Fruit fly (Drosophila melanogaster): Measurements from ENCODE around the gene Golgin104.

The Golgin104 gene

dm6 chr3L:16339463-16339862 lies 12.3 kb downstream of the Golgin104 start:
- no peak for TF ChIP-seq Clk (GFP tag; optimal IDR thresholded peaks at IDR 0.05)
- no peak for TF ChIP-seq Mnt (GFP tag; optimal IDR thresholded peaks at IDR 0.05)
- TF ChIP-seq toe (GFP tag; optimal IDR thresholded peaks at IDR 0.05): no peak
- no peak for TF ChIP-seq CG11617 (GFP tag; optimal IDR thresholded peaks at IDR 0.05)
- no peak for TF ChIP-seq CG7045 (GFP tag; optimal IDR thresholded peaks at IDR 0.05)
- TF ChIP-seq CG7101 (tag; optimal IDR thresholded peaks at IDR 0.05): no peak
- TF ChIP-seq CG12768 (GFP tag; optimal IDR thresholded peaks at IDR 0.05): no peak
- no peak for TF ChIP-seq Crg-1 (GFP tag; optimal IDR thresholded peaks at IDR 0.05)
- TF ChIP-seq cic (GFP tag; optimal IDR thresholded peaks at IDR 0.05): no peak
- TF ChIP-seq CG1620 (GFP tag; optimal IDR thresholded peaks at IDR 0.05): no peak
- TF ChIP-seq tj (GFP tag; optimal IDR thresholded peaks at IDR 0.05): no peak
- TF ChIP-seq CG14711 (tag; optimal IDR thresholded peaks at IDR 0.05): no peak
- TF ChIP-seq bab1 (GFP tag; optimal IDR thresholded peaks at IDR 0.05): no peak
- TF ChIP-seq pad (GFP tag; optimal IDR thresholded peaks at IDR 0.05): no peak

- TF ChIP-seq CG7045 (GFP tag; optimal IDR thresholded peaks at IDR 0.05): no peak
- no peak for TF ChIP-seq Hr96 (GFP tag; optimal IDR thresholded peaks at IDR 0.05)
These were observed 13.0 kb downstream of the Golgin104 start, which contains the start of gene CG4998 for dm6 chr3L:16338703-16339102. Gene CG4998 (plus strand): TSS chr3L:16339003.

- TF ChIP-seq ovo (GFP tag; optimal IDR thresholded peaks at IDR 0.05) (no peak), Crg-1 (GFP tag; optimal IDR thresholded peaks at IDR 0.05) (no peak), CG7045 (GFP tag; optimal IDR thresholded peaks at IDR 0.05) (no peak), Mnt (GFP tag; optimal IDR thresholded peaks at IDR 0.05) (no peak), kay (GFP tag; ENCODE audit: borderline replicate concordance) (no peak), pad (GFP tag; optimal IDR thresholded peaks at IDR 0.05) (no peak), CG11617 (GFP tag; optimal IDR thresholded peaks at IDR 0.05) (no peak), tj (GFP tag; optimal IDR thresholded peaks at IDR 0.05) (no peak), cnc (optimal IDR thresholded peaks at IDR 0.05) (no peak), CG1620 (GFP tag; optimal IDR thresholded peaks at IDR 0.05) (no peak), CG12768 (GFP tag; optimal IDR thresholded peaks at IDR 0.05) (no peak), CG5204 (GFP tag; optimal IDR thresholded peaks at IDR 0.05) (no peak), CG14711 (tag; optimal IDR thresholded peaks at IDR 0.05) (no peak), CG7101 (tag; optimal IDR thresholded peaks at IDR 0.05) (no peak), cic (GFP tag; optimal IDR thresholded peaks at IDR 0.05) (no peak), bab1 (GFP tag; optimal IDR thresholded peaks at IDR 0.05) (no peak), CG33017 (tag; optimal IDR thresholded peaks at IDR 0.05) (no peak), Clk (GFP tag; optimal IDR thresholded peaks at IDR 0.05) (no peak)
These were observed 14.0 kb downstream of the Golgin104 start for dm6 chr3L:16337739-16338138.

- TF ChIP-seq Clk (GFP tag; optimal IDR thresholded peaks at IDR 0.05) (no peak), tj (GFP tag; optimal IDR thresholded peaks at IDR 0.05) (no peak), cnc (optimal IDR thresholded peaks at IDR 0.05) (no peak)
These were observed 16.9 kb downstream of the Golgin104 start for dm6 chr3L:16334876-16335275.

- no peak for TF ChIP-seq cic (GFP tag; optimal IDR thresholded peaks at IDR 0.05)
- no peak for TF ChIP-seq CG5204 (GFP tag; optimal IDR thresholded peaks at IDR 0.05)
- TF ChIP-seq kay (GFP tag; ENCODE audit: borderline replicate concordance): no peak
- TF ChIP-seq bab1 (GFP tag; optimal IDR thresholded peaks at IDR 0.05): no peak
- no peak for TF ChIP-seq CG7045 (GFP tag; optimal IDR thresholded peaks at IDR 0.05)
- TF ChIP-seq Hr96 (GFP tag; optimal IDR thresholded peaks at IDR 0.05): no peak
- TF ChIP-seq Clk (GFP tag; optimal IDR thresholded peaks at IDR 0.05): no peak
- TF ChIP-seq Crg-1 (GFP tag; optimal IDR thresholded peaks at IDR 0.05): no peak
- no peak for TF ChIP-seq pad (GFP tag; optimal IDR thresholded peaks at IDR 0.05)
These were observed 18.7 kb downstream of the Golgin104 start, which contains the start of gene CG13056 for dm6 chr3L:16333013-16333412. Gene CG13056 (plus strand): TSS chr3L:16333313.

dm6 chr3L:16331633-16332032 lies 20.1 kb downstream of the Golgin104 start, which contains the start of gene retinin:
Gene retinin (plus strand): TSS chr3L:16331933.
- TF ChIP-seq pad (GFP tag; optimal IDR thresholded peaks at IDR 0.05): no peak

dm6 chr3L:16330740-16331139 lies 21.0 kb downstream of the Golgin104 start, which contains the start of gene CG33060:
Gene CG33060 (plus strand): TSS chr3L:16331040.
- TF ChIP-seq Mnt (GFP tag; optimal IDR thresholded peaks at IDR 0.05) (no peak), pad (GFP tag; optimal IDR thresholded peaks at IDR 0.05) (no peak), CG11617 (GFP tag; optimal IDR thresholded peaks at IDR 0.05) (no peak), cnc (optimal IDR thresholded peaks at IDR 0.05) (no peak), CG5204 (GFP tag; optimal IDR thresholded peaks at IDR 0.05) (no peak), CG7101 (tag; optimal IDR thresholded peaks at IDR 0.05) (no peak), toe (GFP tag; optimal IDR thresholded peaks at IDR 0.05) (no peak), cic (GFP tag; optimal IDR thresholded peaks at IDR 0.05) (no peak), CG1620 (GFP tag; optimal IDR thresholded peaks at IDR 0.05) (no peak), CG7045 (GFP tag; optimal IDR thresholded peaks at IDR 0.05) (no peak), tj (GFP tag; optimal IDR thresholded peaks at IDR 0.05) (no peak)

dm6 chr3L:16329495-16329894 lies 22.3 kb downstream of the Golgin104 start, which contains the start of gene CG33061:
Gene CG33061 (plus strand): TSS chr3L:16329795.
- no peak for TF ChIP-seq CG12768 (GFP tag; optimal IDR thresholded peaks at IDR 0.05)
- TF ChIP-seq cic (GFP tag; optimal IDR thresholded peaks at IDR 0.05): no peak
- no peak for TF ChIP-seq bab1 (GFP tag; optimal IDR thresholded peaks at IDR 0.05)
- no peak for TF ChIP-seq cnc (optimal IDR thresholded peaks at IDR 0.05)
- no peak for TF ChIP-seq Clk (GFP tag; optimal IDR thresholded peaks at IDR 0.05)
- no peak for TF ChIP-seq CG5204 (GFP tag; optimal IDR thresholded peaks at IDR 0.05)
- TF ChIP-seq Hr96 (GFP tag; optimal IDR thresholded peaks at IDR 0.05): no peak
- TF ChIP-seq CG14711 (tag; optimal IDR thresholded peaks at IDR 0.05): no peak
- no peak for TF ChIP-seq CG7045 (GFP tag; optimal IDR thresholded peaks at IDR 0.05)
- TF ChIP-seq kay (GFP tag; ENCODE audit: borderline replicate concordance): no peak
- TF ChIP-seq CG11617 (GFP tag; optimal IDR thresholded peaks at IDR 0.05): no peak
- no peak for TF ChIP-seq Mnt (GFP tag; optimal IDR thresholded peaks at IDR 0.05)
- no peak for TF ChIP-seq CG7101 (tag; optimal IDR thresholded peaks at IDR 0.05)
- TF ChIP-seq ovo (GFP tag; optimal IDR thresholded peaks at IDR 0.05): no peak
- TF ChIP-seq Crg-1 (GFP tag; optimal IDR thresholded peaks at IDR 0.05): no peak

Data from whole organism, adult.